Fruit fly (Drosophila melanogaster): Measurements from ENCODE around the gene PIG-Wa.
A peak's percentile ranks its signal among the peaks of the same experiment; 100 is the strongest.

Gene PIG-Wa

DNA sequence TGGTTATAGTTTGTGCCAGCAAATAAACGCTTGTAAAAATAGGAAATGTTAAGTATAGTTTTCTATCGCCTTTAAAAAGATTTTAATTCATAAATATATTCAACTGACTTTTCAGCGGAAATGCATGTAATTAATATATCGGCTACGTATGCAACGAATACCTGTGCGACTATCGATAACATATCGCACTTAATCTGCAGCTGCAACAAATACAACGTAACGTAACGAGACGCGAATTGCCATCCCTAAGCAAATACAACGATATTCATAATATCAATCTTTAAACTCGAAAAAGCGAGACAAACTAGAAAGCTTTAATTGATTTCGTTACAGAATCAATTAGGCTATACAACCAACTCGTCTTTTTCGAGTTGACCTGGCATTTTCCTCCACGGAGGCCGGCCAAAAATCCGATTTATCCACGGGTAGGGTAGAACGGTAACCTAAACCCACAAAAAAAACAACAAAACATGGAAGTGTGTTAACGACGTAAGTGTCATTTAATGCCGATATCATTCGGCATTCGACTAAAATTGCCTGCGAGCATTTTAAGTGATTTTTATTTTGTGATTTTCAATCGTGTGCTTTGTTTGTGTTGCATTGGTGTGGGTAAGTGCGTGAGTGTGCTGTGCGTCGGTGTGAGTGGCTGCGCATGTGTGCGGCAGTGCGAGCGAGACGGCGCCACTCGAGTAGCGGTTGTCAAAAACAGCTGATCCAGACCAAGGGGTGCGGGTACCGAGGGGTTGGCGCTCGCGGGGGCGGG is 7.2 kb upstream of the PIG-Wa start, which contains the start of gene Atxn7 (continued):
- TF ChIP-seq Camta (GFP tag; optimal IDR thresholded peaks at IDR 0.05): peak; percentile 59
- TF ChIP-seq ems (GFP tag; optimal IDR thresholded peaks at IDR 0.05): peak; percentile 46
- peak; percentile 40 for TF ChIP-seq sd (tag; optimal IDR thresholded peaks at IDR 0.05)
- TF ChIP-seq HLH54F (GFP tag; optimal IDR thresholded peaks at IDR 0.05): peak; percentile 31
- peak; percentile 20 for TF ChIP-seq Usf (GFP tag; optimal IDR thresholded peaks at IDR 0.05)
- TF ChIP-seq Myb (GFP tag; optimal IDR thresholded peaks at IDR 0.05): peak; percentile 53
- peak; percentile 39 for TF ChIP-seq Atf6 (GFP tag; IDR thresholded peaks at IDR 0.05)
- peak; percentile 87 for TF ChIP-seq HmgZ (tag; optimal IDR thresholded peaks at IDR 0.05)
- peak; percentile 98 for TF ChIP-seq Bgb (GFP tag; IDR thresholded peaks at IDR 0.05; ENCODE audit: partially characterized antibody)
- peak; percentile 73 for TF ChIP-seq Mad (GFP tag; optimal IDR thresholded peaks at IDR 0.05)
- TF ChIP-seq CG1529 (GFP tag; optimal IDR thresholded peaks at IDR 0.05): peak; percentile 65
- TF ChIP-seq CoRest (tag; optimal IDR thresholded peaks at IDR 0.05): peak; percentile 67
- peak; percentile 100 for TF ChIP-seq crol (GFP tag; IDR thresholded peaks at IDR 0.05)
- peak; percentile 93 for TF ChIP-seq inv (GFP tag; IDR thresholded peaks at IDR 0.05; ENCODE audit: partially characterized antibody)
- TF ChIP-seq CG10274 (GFP tag; optimal IDR thresholded peaks at IDR 0.05): peak; percentile 34
- TF ChIP-seq Scr (GFP tag; IDR thresholded peaks at IDR 0.05; ENCODE audit: partially characterized antibody): peak; percentile 96
- TF ChIP-seq tll (GFP tag; optimal IDR thresholded peaks at IDR 0.05): peak in 1 of 2 experiments; percentile 82
- TF ChIP-seq dpn (GFP tag; optimal IDR thresholded peaks at IDR 0.05): peak in 1 of 2 experiments; percentile 57
- peak; percentile 99 for TF ChIP-seq CG12155 (GFP tag; optimal IDR thresholded peaks at IDR 0.05)
- TF ChIP-seq Fer3 (tag; optimal IDR thresholded peaks at IDR 0.05): peak; percentile 63
- peak; percentile 76 for TF ChIP-seq salm (tag; optimal IDR thresholded peaks at IDR 0.05)
- TF ChIP-seq CG12071 (GFP tag; optimal IDR thresholded peaks at IDR 0.05): peak; percentile 62
- peak; percentile 77 for TF ChIP-seq CG12219 (GFP tag; optimal IDR thresholded peaks at IDR 0.05)
- TF ChIP-seq Sox102F (GFP tag; optimal IDR thresholded peaks at IDR 0.05): peak; percentile 40
- TF ChIP-seq Dbx (GFP tag; IDR thresholded peaks at IDR 0.05): peak; percentile 56; the same call in 2 of the 3 replicates
- TF ChIP-seq zfh2 (GFP tag; optimal IDR thresholded peaks at IDR 0.05): peak; percentile 26
- TF ChIP-seq Mes4 (GFP tag; optimal IDR thresholded peaks at IDR 0.05): peak; percentile 73
- TF ChIP-seq luna (GFP tag; optimal IDR thresholded peaks at IDR 0.05): no peak
- peak; percentile 53 for TF ChIP-seq Oli (tag; optimal IDR thresholded peaks at IDR 0.05)
- TF ChIP-seq CG1832 (GFP tag; optimal IDR thresholded peaks at IDR 0.05): peak; percentile 90
- peak; percentile 82 for TF ChIP-seq YL-1 (GFP tag; optimal IDR thresholded peaks at IDR 0.05)
- TF ChIP-seq CG10979 (tag; optimal IDR thresholded peaks at IDR 0.05): peak; percentile 45
- TF ChIP-seq CG4424 (GFP tag; optimal IDR thresholded peaks at IDR 0.05): peak; percentile 44
- TF ChIP-seq CG8924 (tag; optimal IDR thresholded peaks at IDR 0.05): peak; percentile 51
- TF ChIP-seq sens (GFP tag): peak; percentile 93
- TF ChIP-seq CkIIα-i1 (GFP tag; IDR thresholded peaks at IDR 0.05): no peak
- TF ChIP-seq CG2889 (GFP tag; IDR thresholded peaks at IDR 0.05): no peak
- peak; percentile 52 for TF ChIP-seq CG9932 (GFP tag; IDR thresholded peaks at IDR 0.05)
- TF ChIP-seq CG1602 (GFP tag; optimal IDR thresholded peaks at IDR 0.05): peak; percentile 20
- peak; percentile 40 for TF ChIP-seq CG3065 (GFP tag; optimal IDR thresholded peaks at IDR 0.05)
- peak; percentile 93 for TF ChIP-seq CG10321 (GFP tag; IDR thresholded peaks at IDR 0.05)
- TF ChIP-seq grn (GFP tag; optimal IDR thresholded peaks at IDR 0.05): peak; percentile 31
- TF ChIP-seq vnd (GFP tag; IDR thresholded peaks at IDR 0.05; ENCODE audit: partially characterized antibody): peak; percentile 83
- peak; percentile 95 for TF ChIP-seq BEAF-32 (GFP tag; optimal IDR thresholded peaks at IDR 0.05)
- TF ChIP-seq seq (GFP tag; IDR thresholded peaks at IDR 0.05): peak; percentile 53; the same call in 1 of the 2 replicates
- TF ChIP-seq CG33557 (GFP tag; optimal IDR thresholded peaks at IDR 0.05): peak; percentile 63
- no peak for TF ChIP-seq fd96Cb (tag; optimal IDR thresholded peaks at IDR 0.05)
- peak; percentile 65 for TF ChIP-seq CG9817 (tag; optimal IDR thresholded peaks at IDR 0.05)
- TF ChIP-seq GATAe (GFP tag; conservative IDR thresholded peaks at IDR 0.05): no peak
